Fruit fly (Drosophila melanogaster) whole organism, adult: ENCODE measurements around the gene mnd.

Source experiments
- CG5204 ChIP-seq: fragments of 200-800 bp; sonication (Bioruptor generic); optimal IDR thresholded peaks from 2 replicates; lab custom pipeline; 2016; ENCODE audit warnings: missing biosample characterization, missing genetic modification characterization
- kay ChIP-seq: fragments of 200-800 bp; sonication (Bioruptor generic); peaks from one replicate; lab custom pipeline; 2016; ENCODE audit warnings: missing biosample characterization, missing genetic modification characterization, borderline replicate concordance

dm6 chr3L:15034714-15035076 lies 49.8 kb downstream of the mnd start:
- TF ChIP-seq CG5204 (GFP tag; lab: Kevin White, UChicago) (no peak), kay (GFP tag; lab: Kevin White, UChicago) (no peak)
